Fruit fly (Drosophila melanogaster): ENCODE results near the gene CG42487.
A peak's percentile ranks its signal among the peaks of the same experiment; 100 is the strongest.
"Not testable (repeated sequence)": the region's sequence is repeated elsewhere in the genome, so short reads cannot be mapped to it uniquely, and the experiment has no call there.

The CG42487 gene

dm6 chr3R:27959145-27959544 lies at the start of gene CG42487, which contains the start of gene CG4884:
CG42487 (minus strand) TSS chr3R:27959245.
CG4884 (minus strand) TSS chr3R:27959245.
- TF ChIP-seq dsf (GFP tag; optimal IDR thresholded peaks at IDR 0.05; ENCODE audit: borderline replicate concordance); Dfd (GFP tag; optimal IDR thresholded peaks at IDR 0.05); HLH106 (tag; optimal IDR thresholded peaks at IDR 0.05): not testable (repeated sequence)

- TF ChIP-seq Mio (GFP tag; optimal IDR thresholded peaks at IDR 0.05): no peak
- TF ChIP-seq dsf (GFP tag; optimal IDR thresholded peaks at IDR 0.05; ENCODE audit: borderline replicate concordance): no peak
- TF ChIP-seq br (GFP tag; optimal IDR thresholded peaks at IDR 0.05): no peak
- no peak for TF ChIP-seq GATAd (GFP tag; optimal IDR thresholded peaks at IDR 0.05)
- no peak for TF ChIP-seq pan (optimal IDR thresholded peaks at IDR 0.05)
- TF ChIP-seq sage (GFP tag; optimal IDR thresholded peaks at IDR 0.05): no peak
- no peak for TF ChIP-seq brk (GFP tag; optimal IDR thresholded peaks at IDR 0.05)
- TF ChIP-seq Abd-B (GFP tag; optimal IDR thresholded peaks at IDR 0.05): no peak
- TF ChIP-seq tai (GFP tag; optimal IDR thresholded peaks at IDR 0.05): no peak
- no peak for TF ChIP-seq dl (GFP tag; optimal IDR thresholded peaks at IDR 0.05; ENCODE audit: insufficient read depth in 1 of 2, partially characterized antibody in 2 of 2)
- no peak for TF ChIP-seq fru (GFP tag; optimal IDR thresholded peaks at IDR 0.05)
These were observed 45.0 kb upstream of the CG42487 start for dm6 chr3R:28004034-28004433.

DNA sequence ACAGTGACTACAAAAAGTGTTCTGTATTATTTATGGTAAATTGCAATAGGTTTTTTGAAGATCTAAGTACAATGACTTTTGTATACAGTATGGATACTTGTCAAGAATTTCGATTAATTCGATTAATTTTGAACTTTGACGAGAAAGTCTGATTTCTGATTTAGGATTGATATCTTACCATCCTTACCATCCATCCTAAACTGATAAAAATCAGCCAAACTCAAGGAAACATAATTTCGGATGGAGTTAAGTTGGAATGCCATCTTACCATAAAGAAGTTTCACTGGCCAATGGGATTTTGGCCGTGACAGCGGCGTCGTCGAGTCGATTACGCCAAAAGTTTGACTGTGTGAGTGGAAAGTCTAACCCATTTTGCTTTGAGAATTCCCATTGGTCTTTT lies 31.6 kb upstream of the CG42487 start, which contains the start of gene CG4815:
CG4815 (minus strand) TSS at position 101 of the 400 bp plus-strand sequence.
- TF ChIP-seq CrebA (GFP tag; optimal IDR thresholded peaks at IDR 0.05; ENCODE audit: borderline replicate concordance) (no peak), GATAd (GFP tag; optimal IDR thresholded peaks at IDR 0.05) (no peak), Hr78 (GFP tag; optimal IDR thresholded peaks at IDR 0.05) (no peak), dmrt93B (GFP tag; optimal IDR thresholded peaks at IDR 0.05) (no peak), Dif (GFP tag; optimal IDR thresholded peaks at IDR 0.05; ENCODE audit: partially characterized antibody) (no peak), dsf (GFP tag; optimal IDR thresholded peaks at IDR 0.05; ENCODE audit: borderline replicate concordance) (no peak), dl (GFP tag; optimal IDR thresholded peaks at IDR 0.05; ENCODE audit: insufficient read depth in 1 of 2, partially characterized antibody in 2 of 2) (no peak), sv (GFP tag; optimal IDR thresholded peaks at IDR 0.05) (no peak), Hr83 (GFP tag; optimal IDR thresholded peaks at IDR 0.05; ENCODE audit: poor library complexity, severe bottlenecking) (no peak), ey (GFP tag; optimal IDR thresholded peaks at IDR 0.05) (no peak), Hnf4 (GFP tag; optimal IDR thresholded peaks at IDR 0.05) (no peak), jim (GFP tag; optimal IDR thresholded peaks at IDR 0.05) (no peak), Abd-B (GFP tag; optimal IDR thresholded peaks at IDR 0.05) (no peak), rgr (GFP tag; optimal IDR thresholded peaks at IDR 0.05) (no peak), pan (optimal IDR thresholded peaks at IDR 0.05) (no peak), h (GFP tag; optimal IDR thresholded peaks at IDR 0.05) (no peak), sage (GFP tag; optimal IDR thresholded peaks at IDR 0.05) (no peak)

DNA sequence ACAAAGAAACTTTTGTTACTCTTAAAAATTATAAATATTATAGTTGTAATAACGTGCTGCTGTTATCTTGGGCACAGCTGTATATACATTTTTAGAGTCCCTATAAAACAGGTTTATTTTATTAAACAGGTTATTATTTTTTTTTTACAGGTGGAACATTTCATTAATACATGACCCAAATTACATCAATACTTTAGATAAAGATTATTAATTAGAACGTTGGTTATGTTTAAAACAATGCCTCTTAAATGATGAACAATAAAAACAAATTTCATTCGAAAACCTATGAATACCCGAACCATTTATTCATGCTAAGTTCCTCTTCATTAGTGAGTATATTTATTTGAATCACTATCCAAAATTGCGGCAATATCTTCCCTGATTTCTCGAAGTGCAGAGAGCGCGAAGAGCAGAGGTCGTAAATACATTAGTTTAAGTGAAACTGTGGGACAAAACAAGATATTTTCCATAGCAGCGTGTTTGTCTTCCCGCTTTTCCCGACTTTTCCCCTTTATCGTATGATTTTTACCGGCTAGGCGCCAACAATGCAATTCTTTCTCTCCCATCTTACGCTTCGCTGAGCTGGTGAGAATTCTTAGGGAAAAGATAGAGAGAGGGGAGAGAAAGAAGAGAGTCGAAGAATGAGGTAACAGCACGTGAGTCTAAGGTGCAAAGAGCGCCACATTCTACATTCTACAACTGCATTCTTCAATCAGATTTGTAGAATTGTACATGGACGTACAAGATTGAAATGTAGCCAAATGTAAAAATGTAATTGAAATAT lies 29.8 kb upstream of the CG42487 start:
- TF ChIP-seq CG32264 (GFP tag; optimal IDR thresholded peaks at IDR 0.05): no peak
- TF ChIP-seq HLH106 (tag; optimal IDR thresholded peaks at IDR 0.05): peak; percentile 5
- peak; percentile 2 for TF ChIP-seq Dif (GFP tag; optimal IDR thresholded peaks at IDR 0.05; ENCODE audit: partially characterized antibody)
- no peak for TF ChIP-seq dsf (GFP tag; optimal IDR thresholded peaks at IDR 0.05; ENCODE audit: borderline replicate concordance)
- TF ChIP-seq woc (GFP tag; optimal IDR thresholded peaks at IDR 0.05): no peak
- no peak for TF ChIP-seq tai (GFP tag; optimal IDR thresholded peaks at IDR 0.05)
- peak in 1 of 2 experiments; percentile 34 for TF ChIP-seq dl (GFP tag; optimal IDR thresholded peaks at IDR 0.05; ENCODE audit: insufficient read depth in 1 of 2, partially characterized antibody in 2 of 2)
- TF ChIP-seq dmrt93B (GFP tag; optimal IDR thresholded peaks at IDR 0.05): peak; percentile 3

DNA sequence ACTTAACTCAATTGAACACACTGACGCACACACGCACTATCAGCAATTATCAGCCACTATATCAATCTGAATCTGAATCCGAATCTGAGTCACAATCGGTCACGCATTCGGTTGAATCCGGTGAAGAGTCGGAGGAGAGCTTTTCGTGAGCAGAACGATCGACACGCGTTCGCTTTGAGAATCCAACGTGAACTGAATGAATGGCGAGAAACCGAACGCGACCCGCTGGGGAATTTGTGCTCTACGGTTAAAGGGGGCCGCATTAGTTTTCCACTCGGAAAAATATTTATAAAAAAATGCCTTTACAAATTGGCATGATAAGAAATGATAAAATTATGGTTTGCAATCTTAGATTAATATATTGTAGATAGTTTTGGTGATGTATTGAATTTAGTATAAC lies 29.1 kb upstream of the CG42487 start, which contains the start of gene betaTub97EF:
betaTub97EF (minus strand) TSS at position 196 of the 400 bp plus-strand sequence.
- TF ChIP-seq HLH106 (tag; optimal IDR thresholded peaks at IDR 0.05) (peak; percentile 5), Dfd (GFP tag; optimal IDR thresholded peaks at IDR 0.05) (no peak)

- TF ChIP-seq sage (GFP tag; optimal IDR thresholded peaks at IDR 0.05) (no peak), Rel (GFP tag; optimal IDR thresholded peaks at IDR 0.05) (no peak), Rel (tag; optimal IDR thresholded peaks at IDR 0.05) (no peak), fru (GFP tag; optimal IDR thresholded peaks at IDR 0.05) (no peak), Sp1 (GFP tag; optimal IDR thresholded peaks at IDR 0.05) (no peak), jim (GFP tag; optimal IDR thresholded peaks at IDR 0.05) (no peak), Dif (GFP tag; optimal IDR thresholded peaks at IDR 0.05; ENCODE audit: partially characterized antibody) (no peak), dmrt93B (GFP tag; optimal IDR thresholded peaks at IDR 0.05) (no peak), Jra (GFP tag; optimal IDR thresholded peaks at IDR 0.05) (no peak), br (GFP tag; optimal IDR thresholded peaks at IDR 0.05) (no peak), usp (GFP tag; optimal IDR thresholded peaks at IDR 0.05) (no peak), Hnf4 (GFP tag; optimal IDR thresholded peaks at IDR 0.05) (no peak), woc (GFP tag; optimal IDR thresholded peaks at IDR 0.05) (no peak), OdsH (GFP tag; optimal IDR thresholded peaks at IDR 0.05) (no peak), Dfd (GFP tag; optimal IDR thresholded peaks at IDR 0.05) (no peak), tai (GFP tag; optimal IDR thresholded peaks at IDR 0.05) (no peak), brk (GFP tag; optimal IDR thresholded peaks at IDR 0.05) (no peak), sv (GFP tag; optimal IDR thresholded peaks at IDR 0.05) (no peak), GATAd (GFP tag; optimal IDR thresholded peaks at IDR 0.05) (no peak), Mio (GFP tag; optimal IDR thresholded peaks at IDR 0.05) (no peak), Vsx2 (GFP tag; optimal IDR thresholded peaks at IDR 0.05; ENCODE audit: partially characterized antibody) (no peak)
These were observed 28.7 kb upstream of the CG42487 start for dm6 chr3R:27987772-27988171.

Data from whole organism, wandering third instar larva.